ENCODE assay signal across 1 fruit fly cellular context in the genomic region with DNA sequence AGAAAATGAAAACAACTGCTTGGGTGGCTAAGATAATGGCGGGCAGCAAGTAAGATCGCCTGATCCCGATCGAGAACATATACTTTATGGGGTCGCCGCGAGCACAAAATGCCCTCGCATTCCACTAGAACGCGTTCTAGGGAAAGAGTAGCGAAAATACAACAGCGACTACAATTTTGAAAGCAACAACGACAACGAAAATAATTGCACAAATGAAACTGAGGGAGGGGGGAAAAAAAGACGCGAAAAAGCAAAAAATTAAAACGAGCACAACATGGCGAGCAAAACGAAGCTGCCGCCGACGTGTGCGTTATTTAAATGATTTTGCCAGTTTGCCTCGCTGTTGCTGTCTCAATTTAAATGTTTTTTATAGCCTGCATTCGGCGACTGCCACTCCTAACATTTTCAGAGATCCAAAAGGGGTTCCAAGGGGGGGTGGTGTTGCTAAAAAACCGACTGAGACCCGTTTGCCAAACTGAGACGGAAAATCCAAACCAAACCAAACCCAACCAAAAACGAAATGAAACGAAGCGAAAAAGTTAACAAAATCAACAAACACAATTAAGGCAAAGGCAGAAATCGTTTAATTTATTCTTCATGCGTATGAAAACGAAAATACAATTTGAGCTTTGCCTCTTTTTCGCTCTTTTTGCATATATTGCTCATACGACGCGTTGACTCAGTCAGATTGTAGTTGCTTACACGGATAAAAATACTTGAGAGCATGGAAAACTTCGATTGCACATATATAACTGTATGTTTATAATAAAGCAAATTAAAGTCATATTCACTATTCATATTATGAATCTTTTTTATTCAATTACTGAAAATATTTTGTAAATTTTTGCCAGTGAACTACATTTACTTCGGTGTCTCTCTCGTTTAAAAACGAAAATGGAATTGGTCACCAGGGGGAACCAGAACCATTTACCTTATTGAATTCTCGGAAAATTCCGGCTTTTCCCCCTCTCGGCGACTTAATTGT.
TF ChIP-seq lines count a peak whose summit lies in the region.

No protein-coding gene starts in this region.

TF ChIP-seq in whole organism, embryonic, 481 proteins besides CTCF, POLR2A, EP300 and RAD21 (continued from another document and continues in another):
- TF ChIP-seq nerfin-2 (GFP tag; IDR thresholded peaks at IDR 0.05; lab: Robert Waterston, UW; ENCODE audit: partially characterized antibody) (no peak), Hmx (GFP tag; optimal IDR thresholded peaks at IDR 0.05; lab: Kevin White, UChicago) (peak; percentile 28), CG7372 (GFP tag; IDR thresholded peaks at IDR 0.05; lab: Robert Waterston, UW) (peak; percentile 76), CG5245 (GFP tag; optimal IDR thresholded peaks at IDR 0.05; lab: Kevin White, UChicago) (no peak), chn (GFP tag; optimal IDR thresholded peaks at IDR 0.05; lab: Kevin White, UChicago) (peak; percentile 10), ac (GFP tag; optimal IDR thresholded peaks at IDR 0.05; lab: Kevin White, UChicago) (no peak), unpg (GFP tag; optimal IDR thresholded peaks at IDR 0.05; lab: Kevin White, UChicago) (peak; percentile 67), shn (GFP tag; optimal IDR thresholded peaks at IDR 0.05; lab: Kevin White, UChicago) (no peak), rib (GFP tag; IDR thresholded peaks at IDR 0.05; lab: Robert Waterston, UW) (peak; percentile 63; the same call in 1 of the 2 replicates), tna (GFP tag; IDR thresholded peaks at IDR 0.05; lab: Robert Waterston, UW; ENCODE audit: partially characterized antibody) (no peak), Bdp1 (GFP tag; optimal IDR thresholded peaks at IDR 0.05; lab: Kevin White, UChicago) (peak; percentile 22), Bgb (GFP tag; IDR thresholded peaks at IDR 0.05; lab: Robert Waterston, UW; ENCODE audit: partially characterized antibody) (no peak), dysf (GFP tag; IDR thresholded peaks at IDR 0.05; lab: Robert Waterston, UW) (peak; percentile 87), CG6654 (GFP tag; optimal IDR thresholded peaks at IDR 0.05; lab: Kevin White, UChicago) (no peak), Taf1 (GFP tag; IDR thresholded peaks at IDR 0.05; lab: Robert Waterston, UW) (peak; percentile 57), zen2 (GFP tag; IDR thresholded peaks at IDR 0.05; lab: Robert Waterston, UW; ENCODE audit: partially characterized antibody) (no peak), usp (GFP tag; optimal IDR thresholded peaks at IDR 0.05; lab: Kevin White, UChicago) (no peak), odd (GFP tag; optimal IDR thresholded peaks at IDR 0.05; lab: Kevin White, UChicago) (no peak), Poxn (GFP tag; IDR thresholded peaks at IDR 0.05; lab: Robert Waterston, UW) (peak; percentile 68), gcm2 (GFP tag; optimal IDR thresholded peaks at IDR 0.05; lab: Kevin White, UChicago) (no peak), Gug (GFP tag; IDR thresholded peaks at IDR 0.05; lab: Robert Waterston, UW) (peak; percentile 47; the same call in 1 of the 4 replicates), zfh1 (GFP tag; IDR thresholded peaks at IDR 0.05; lab: Robert Waterston, UW) (peak; percentile 33; the same call in 2 of the 3 replicates), fru (optimal IDR thresholded peaks at IDR 0.05; lab: Kevin White, UChicago) (no peak), CG11723 (GFP tag; optimal IDR thresholded peaks at IDR 0.05; lab: Kevin White, UChicago) (no peak), twi (tag; optimal IDR thresholded peaks at IDR 0.05; lab: Kevin White, UChicago) (no peak), sqz (GFP tag; optimal IDR thresholded peaks at IDR 0.05; lab: Kevin White, UChicago) (no peak), fd96Cb (tag; optimal IDR thresholded peaks at IDR 0.05; lab: Kevin White, UChicago) (peak; percentile 25), CG6854 (GFP tag; optimal IDR thresholded peaks at IDR 0.05; lab: Kevin White, UChicago) (peak; percentile 56), stc (GFP tag; IDR thresholded peaks at IDR 0.05; lab: Robert Waterston, UW) (peak; percentile 75), Optix (GFP tag; IDR thresholded peaks at IDR 0.05; lab: Robert Waterston, UW) (0 out of 3 replicates have a peak, but pooled peaks have one; percentile 26), CG15011 (GFP tag; optimal IDR thresholded peaks at IDR 0.05; lab: Kevin White, UChicago) (peak; percentile 27), CG8924 (tag; optimal IDR thresholded peaks at IDR 0.05; lab: Kevin White, UChicago) (peak; percentile 52), cad (GFP tag; optimal IDR thresholded peaks at IDR 0.05; lab: Kevin White, UChicago) (no peak), trh (GFP tag; optimal IDR thresholded peaks at IDR 0.05; lab: Kevin White, UChicago) (no peak), CG32767 (GFP tag; IDR thresholded peaks at IDR 0.05; lab: Robert Waterston, UW) (peak; percentile 55; the same call in 1 of the 2 replicates), pho (GFP tag; optimal IDR thresholded peaks at IDR 0.05; lab: Kevin White, UChicago) (peak; percentile 40), MESR4 (GFP tag; optimal IDR thresholded peaks at IDR 0.05; lab: Kevin White, UChicago) (no peak), dati (GFP tag; IDR thresholded peaks at IDR 0.05; lab: Robert Waterston, UW) (no peak), exex (tag; optimal IDR thresholded peaks at IDR 0.05; lab: Kevin White, UChicago) (peak; percentile 3), Hmr (GFP tag; optimal IDR thresholded peaks at IDR 0.05; lab: Kevin White, UChicago) (peak; percentile 81), oc (tag; optimal IDR thresholded peaks at IDR 0.05; lab: Kevin White, UChicago) (no peak), Ravus (GFP tag; IDR thresholded peaks at IDR 0.05; lab: Robert Waterston, UW) (peak; percentile 50), CG7987 (GFP tag; optimal IDR thresholded peaks at IDR 0.05; lab: Kevin White, UChicago) (no peak), CG17361 (GFP tag; IDR thresholded peaks at IDR 0.05; lab: Robert Waterston, UW) (peak; percentile 58; the same call in 1 of the 3 replicates), CG32532 (GFP tag; IDR thresholded peaks at IDR 0.05; lab: Robert Waterston, UW) (peak; percentile 91), CG7357 (GFP tag; IDR thresholded peaks at IDR 0.05; lab: Robert Waterston, UW) (peak; percentile 74; the same call in 2 of the 3 replicates), gem (tag; optimal IDR thresholded peaks at IDR 0.05; lab: Kevin White, UChicago) (peak; percentile 79), CG6791 (GFP tag; IDR thresholded peaks at IDR 0.05; lab: Robert Waterston, UW; ENCODE audit: partially characterized antibody) (no peak), CG15073 (GFP tag; optimal IDR thresholded peaks at IDR 0.05; lab: Kevin White, UChicago) (no peak), Kr (GFP tag; optimal IDR thresholded peaks at IDR 0.05; lab: Kevin White, UChicago) (no peak), zfh2 (GFP tag; optimal IDR thresholded peaks at IDR 0.05; lab: Kevin White, UChicago) (peak; percentile 43), danr (GFP tag; IDR thresholded peaks at IDR 0.05; lab: Robert Waterston, UW) (peak; percentile 47; the same call in 1 of the 2 replicates), so (GFP tag; IDR thresholded peaks at IDR 0.05; lab: Robert Waterston, UW) (peak; percentile 78; the same call in 2 of the 3 replicates), YL-1 (GFP tag; optimal IDR thresholded peaks at IDR 0.05; lab: Kevin White, UChicago) (no peak), wor (GFP tag; IDR thresholded peaks at IDR 0.05; lab: Robert Waterston, UW) (0 out of 2 replicates have a peak, but pooled peaks have one; percentile 24), Ptx1 (GFP tag; IDR thresholded peaks at IDR 0.05; lab: Robert Waterston, UW) (peak; percentile 90), CG6813 (GFP tag; optimal IDR thresholded peaks at IDR 0.05; lab: Kevin White, UChicago) (no peak), CG9876 (GFP tag; optimal IDR thresholded peaks at IDR 0.05; lab: Kevin White, UChicago) (no peak), CG32772 (GFP tag; IDR thresholded peaks at IDR 0.05; lab: Robert Waterston, UW) (peak; percentile 59), mld (GFP tag; IDR thresholded peaks at IDR 0.05; lab: Robert Waterston, UW; ENCODE audit: partially characterized antibody) (no peak), Dad (GFP tag; optimal IDR thresholded peaks at IDR 0.05; lab: Kevin White, UChicago) (no peak), lmd (GFP tag; IDR thresholded peaks at IDR 0.05; lab: Robert Waterston, UW) (peak; percentile 81), CG16813 (GFP tag; IDR thresholded peaks at IDR 0.05; lab: Robert Waterston, UW; ENCODE audit: partially characterized antibody) (no peak), kay (GFP tag; optimal IDR thresholded peaks at IDR 0.05; lab: Kevin White, UChicago) (peak; percentile 38), CG10543 (GFP tag; optimal IDR thresholded peaks at IDR 0.05; lab: Kevin White, UChicago) (peak; percentile 26), bbx (GFP tag; IDR thresholded peaks at IDR 0.05; lab: Robert Waterston, UW; ENCODE audit: partially characterized antibody) (no peak), grau (tag; optimal IDR thresholded peaks at IDR 0.05; lab: Kevin White, UChicago) (peak; percentile 71), Sox102F (GFP tag; optimal IDR thresholded peaks at IDR 0.05; lab: Kevin White, UChicago) (peak; percentile 63), Dbx (GFP tag; IDR thresholded peaks at IDR 0.05; lab: Robert Waterston, UW) (peak; percentile 89), Hr39 (optimal IDR thresholded peaks at IDR 0.05; lab: Kevin White, UChicago) (no peak), CG7963 (GFP tag; IDR thresholded peaks at IDR 0.05; lab: Robert Waterston, UW; ENCODE audit: partially characterized antibody) (no peak), dpn (GFP tag; optimal IDR thresholded peaks at IDR 0.05; lab: Kevin White, UChicago) (peak; percentile 48 to 59), CG18599 (GFP tag; optimal IDR thresholded peaks at IDR 0.05; lab: Kevin White, UChicago) (peak; percentile 76), jumu (GFP tag; optimal IDR thresholded peaks at IDR 0.05; lab: Kevin White, UChicago) (no peak), CG34422 (GFP tag; IDR thresholded peaks at IDR 0.05; lab: Robert Waterston, UW) (peak; percentile 75; the same call in 2 of the 3 replicates), CG7839 (tag; optimal IDR thresholded peaks at IDR 0.05; lab: Kevin White, UChicago) (peak; percentile 71), ken (GFP tag; IDR thresholded peaks at IDR 0.05; lab: Robert Waterston, UW) (peak; percentile 51; the same call in 1 of the 3 replicates), CG13287 (GFP tag; IDR thresholded peaks at IDR 0.05; lab: Robert Waterston, UW; ENCODE audit: partially characterized antibody) (peak; percentile 10; the same call in 1 of the 2 replicates), HmgZ (tag; optimal IDR thresholded peaks at IDR 0.05; lab: Kevin White, UChicago) (peak; percentile 14), CG18476 (GFP tag; optimal IDR thresholded peaks at IDR 0.05; lab: Kevin White, UChicago) (peak; percentile 39), sd (tag; optimal IDR thresholded peaks at IDR 0.05; lab: Kevin White, UChicago) (peak; percentile 29), CG10959 (GFP tag; IDR thresholded peaks at IDR 0.05; lab: Robert Waterston, UW) (no peak), tgo (GFP tag; IDR thresholded peaks at IDR 0.05; lab: Robert Waterston, UW) (peak; percentile 88), CG10979 (tag; optimal IDR thresholded peaks at IDR 0.05; lab: Kevin White, UChicago) (peak; percentile 10), D19A (tag; optimal IDR thresholded peaks at IDR 0.05; lab: Kevin White, UChicago) (peak; percentile 36), CG10431 (GFP tag; optimal IDR thresholded peaks at IDR 0.05; lab: Kevin White, UChicago) (no peak), CG8388 (GFP tag; optimal IDR thresholded peaks at IDR 0.05; lab: Kevin White, UChicago) (peak; percentile 19), gsb-n (tag; optimal IDR thresholded peaks at IDR 0.05; lab: Kevin White, UChicago) (no peak), CG31388 (GFP tag; optimal IDR thresholded peaks at IDR 0.05; lab: Kevin White, UChicago) (no peak), Elba2 (GFP tag; optimal IDR thresholded peaks at IDR 0.05; lab: Kevin White, UChicago) (no peak), lov (optimal IDR thresholded peaks at IDR 0.05; lab: Kevin White, UChicago) (no peak), lov (GFP tag; IDR thresholded peaks at IDR 0.05; lab: Robert Waterston, UW) (no peak), CG18764 (GFP tag; optimal IDR thresholded peaks at IDR 0.05; lab: Kevin White, UChicago) (peak; percentile 38), lilli (GFP tag; optimal IDR thresholded peaks at IDR 0.05; lab: Kevin White, UChicago) (peak; percentile 71), Myb (GFP tag; optimal IDR thresholded peaks at IDR 0.05; lab: Kevin White, UChicago) (no peak), HLHmδ (GFP tag; optimal IDR thresholded peaks at IDR 0.05; lab: Kevin White, UChicago) (no peak), lbe (GFP tag; optimal IDR thresholded peaks at IDR 0.05; lab: Kevin White, UChicago) (peak; percentile 41), Ets65A (GFP tag; lab: Kevin White, UChicago) (no peak), Sry-δ (GFP tag; optimal IDR thresholded peaks at IDR 0.05; lab: Kevin White, UChicago) (no peak), lola (GFP tag; optimal IDR thresholded peaks at IDR 0.05; lab: Kevin White, UChicago) (no peak), CG4282 (GFP tag; optimal IDR thresholded peaks at IDR 0.05; lab: Kevin White, UChicago) (no peak), CG17829 (tag; optimal IDR thresholded peaks at IDR 0.05; lab: Kevin White, UChicago) (peak; percentile 31), CG12219 (GFP tag; optimal IDR thresholded peaks at IDR 0.05; lab: Kevin White, UChicago) (peak; percentile 33), Stat92E (GFP tag; optimal IDR thresholded peaks at IDR 0.05; lab: Kevin White, UChicago) (no peak), Dfd (GFP tag; optimal IDR thresholded peaks at IDR 0.05; lab: Kevin White, UChicago) (no peak), CG14965 (GFP tag; optimal IDR thresholded peaks at IDR 0.05; lab: Kevin White, UChicago; ENCODE audit: borderline replicate concordance) (no peak), CG8478 (optimal IDR thresholded peaks at IDR 0.05; lab: Kevin White, UChicago) (no peak), Sry-β (GFP tag; optimal IDR thresholded peaks at IDR 0.05; lab: Kevin White, UChicago) (no peak), CG7271 (tag; optimal IDR thresholded peaks at IDR 0.05; lab: Kevin White, UChicago) (no peak), chif (GFP tag; optimal IDR thresholded peaks at IDR 0.05; lab: Kevin White, UChicago) (no peak), onecut (GFP tag; IDR thresholded peaks at IDR 0.05; lab: Robert Waterston, UW) (no peak), CG2129 (GFP tag; IDR thresholded peaks at IDR 0.05; lab: Robert Waterston, UW; ENCODE audit: partially characterized antibody) (no peak), Opbp (GFP tag; IDR thresholded peaks at IDR 0.05; lab: Robert Waterston, UW; ENCODE audit: partially characterized antibody) (no peak), bab2 (GFP tag; optimal IDR thresholded peaks at IDR 0.05; lab: Kevin White, UChicago) (peak; percentile 29), TFAM (GFP tag; optimal IDR thresholded peaks at IDR 0.05; lab: Kevin White, UChicago) (no peak), Rfx (GFP tag; IDR thresholded peaks at IDR 0.05; lab: Robert Waterston, UW) (peak; percentile 91), Usf (GFP tag; optimal IDR thresholded peaks at IDR 0.05; lab: Kevin White, UChicago) (no peak), al (GFP tag; IDR thresholded peaks at IDR 0.05; lab: Robert Waterston, UW) (peak; percentile 85), dm (GFP tag; optimal IDR thresholded peaks at IDR 0.05; lab: Kevin White, UChicago) (no peak)
